Worm (Caenorhabditis elegans) whole organism, L3 larva: ENCODE results near the gene cyp-33B1.

Source experiments
- aly-2 ChIP-seq: fragments of 150-350 bp; optimal IDR thresholded peaks from 2 replicates; lab custom pipeline; 2014; ENCODE audit warnings: missing biosample characterization, missing genetic modification characterization
- egl-27 ChIP-seq: sonication (generic microtip); optimal IDR thresholded peaks from 4 replicates; lab custom pipeline; 2017; ENCODE audit warnings: missing biosample characterization, missing genetic modification reagents, missing genetic modification characterization
- nhr-237 ChIP-seq: fragments of 150-350 bp; optimal IDR thresholded peaks from 2 replicates; lab custom pipeline; 2014; ENCODE audit warnings: missing biosample characterization, missing genetic modification characterization
- pqm-1 ChIP-seq: fragments of 150-350 bp; optimal IDR thresholded peaks from 2 replicates; lab custom pipeline; 2017; ENCODE audit warnings: missing biosample characterization, missing genetic modification characterization, inconsistent platforms
- skn-1 ChIP-seq: fragments of 150-350 bp; optimal IDR thresholded peaks from 2 replicates; lab custom pipeline; 2014; ENCODE audit warnings: missing biosample characterization, missing genetic modification characterization
- snpc-4 ChIP-seq: fragments of 150-350 bp; optimal IDR thresholded peaks from 2 replicates; lab custom pipeline; 2014; ENCODE audit warnings: missing biosample characterization, missing genetic modification characterization
- tbx-2 ChIP-seq: sonication (generic microtip); optimal IDR thresholded peaks from 2 replicates; lab custom pipeline; 2016; ENCODE audit warnings: mild to moderate bottlenecking, missing genetic modification characterization, missing compliant biosample characterization
- unc-39 ChIP-seq: sonication (generic microtip); optimal IDR thresholded peaks from 4 replicates; lab custom pipeline; 2017; ENCODE audit warnings: missing biosample characterization, missing genetic modification characterization
- zag-1 ChIP-seq: fragments of 150-350 bp; optimal IDR thresholded peaks from 2 replicates; lab custom pipeline; 2014; ENCODE audit warnings: missing biosample characterization, missing genetic modification characterization
- ztf-4 ChIP-seq: fragments of 150-350 bp; optimal IDR thresholded peaks from 2 replicates; lab custom pipeline; 2014; ENCODE audit warnings: missing biosample characterization, missing genetic modification characterization

DNA sequence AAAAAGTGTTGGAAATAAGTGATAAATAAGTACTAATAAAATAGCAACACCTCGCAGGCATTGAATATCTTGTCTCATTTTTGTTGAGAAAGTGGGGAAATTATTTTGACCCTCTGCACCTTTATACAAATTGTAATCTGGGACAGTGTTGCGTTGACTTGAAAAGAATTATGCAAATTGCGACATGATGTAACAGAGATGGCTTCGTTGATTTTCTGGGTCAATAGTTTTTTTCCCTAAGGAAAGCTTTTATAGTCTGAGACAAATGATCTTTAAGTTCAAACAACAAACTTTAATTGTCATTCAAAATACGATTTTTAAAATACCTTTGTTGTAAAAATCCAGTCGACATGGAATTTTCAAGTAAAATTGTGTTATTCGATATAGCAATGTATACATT is 16.4 kb upstream of the cyp-33B1 start, which contains the start of gene bus-1:
- TF ChIP-seq nhr-237 (tag; lab: Kevin White, UChicago) = no peak
- no peak for TF ChIP-seq skn-1
- TF ChIP-seq egl-27 (tag; lab: Kevin White, UChicago) = no peak
- no peak for TF ChIP-seq pqm-1 (tag; lab: Kevin White, UChicago)
- no peak for TF ChIP-seq unc-39 (tag; lab: Kevin White, UChicago)
- TF ChIP-seq tbx-2 (tag; lab: Kevin White, UChicago) = no peak
- no peak for TF ChIP-seq snpc-4 (tag; lab: Kevin White, UChicago)
- TF ChIP-seq zag-1 (tag; lab: Kevin White, UChicago) = no peak
- TF ChIP-seq aly-2 = no peak
- no peak for TF ChIP-seq ztf-4 (tag; lab: Kevin White, UChicago)
